Worm (Caenorhabditis elegans): Measurements from ENCODE around the gene C06H2.7.

ce11 chrV:11177577-11177976 is 33.0 kb upstream of the C06H2.7 start, which contains the start of gene gpa-1:
- TF ChIP-seq lsy-2 (tag; optimal IDR thresholded peaks at IDR 0.05) (no peak), unc-62 (GFP tag; optimal IDR thresholded peaks at IDR 0.05) (no peak), unc-39 (tag; optimal IDR thresholded peaks at IDR 0.05) (no peak), bed-3 (GFP tag; optimal IDR thresholded peaks at IDR 0.05) (no peak), mep-1 (tag; optimal IDR thresholded peaks at IDR 0.05) (no peak), nhr-12 (tag; optimal IDR thresholded peaks at IDR 0.05) (no peak), cnd-1 (tag; optimal IDR thresholded peaks at IDR 0.05) (no peak), lin-13 (tag; optimal IDR thresholded peaks at IDR 0.05) (no peak), snpc-4 (tag; optimal IDR thresholded peaks at IDR 0.05) (no peak), ztf-11 (tag; optimal IDR thresholded peaks at IDR 0.05) (no peak)
